Worm (Caenorhabditis elegans) whole organism, mixed stage, embryonic: ENCODE measurements around the gene ifo-1.

Source experiments
- elt-3 ChIP-seq: fragments of 150-350 bp; optimal IDR thresholded peaks from 2 replicates; lab custom pipeline; 2014; ENCODE audit warnings: missing biosample characterization, missing genetic modification characterization
- pha-4 ChIP-seq: fragments of 150-350 bp; optimal IDR thresholded peaks from 2 replicates; lab custom pipeline; 2018; ENCODE audit warnings: missing biosample characterization, missing genetic modification reagents, missing genetic modification characterization
- sptf-1 ChIP-seq: sonication (generic microtip); optimal IDR thresholded peaks from 2 replicates; lab custom pipeline; 2017; ENCODE audit warnings: mild to moderate bottlenecking, missing genetic modification characterization, moderate library complexity, missing compliant biosample characterization
- zip-8 ChIP-seq: fragments of 150-350 bp; optimal IDR thresholded peaks from 2 replicates; lab custom pipeline; 2014; ENCODE audit warnings: missing biosample characterization, missing genetic modification characterization

DNA sequence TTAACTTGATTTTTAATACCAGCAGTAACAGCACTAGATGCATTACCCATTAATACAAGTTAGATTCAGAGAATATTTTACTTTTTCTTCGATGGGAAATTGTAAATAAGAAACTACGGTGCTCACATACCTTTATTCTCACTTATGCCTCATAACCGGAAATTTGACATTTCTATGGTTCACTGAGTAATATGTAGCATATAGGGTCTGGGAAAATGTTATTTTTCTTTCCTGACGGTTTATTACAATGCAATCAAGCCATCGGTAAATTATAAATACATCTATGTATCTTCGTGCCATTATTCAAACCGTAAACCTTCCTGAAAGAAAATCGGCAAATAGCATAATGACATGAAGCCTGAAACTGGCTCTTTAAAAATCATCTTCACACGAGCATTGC is 6.2 kb upstream of the ifo-1 start, which contains the start of gene ocr-4:
- no peak for TF ChIP-seq sptf-1 (tag; lab: Kevin White, UChicago)
- no peak for TF ChIP-seq zip-8 (tag; lab: Kevin White, UChicago)
- no peak for TF ChIP-seq elt-3
- TF ChIP-seq pha-4 (tag; lab: Kevin White, UChicago) = no peak
